Worm (Caenorhabditis elegans) whole organism, midembryonic: ENCODE results near the gene aex-4.

Source experiments
- T22C8.4 ChIP-seq: fragments of 200-800 bp; sonication (Bioruptor generic); IDR thresholded peaks from 2 replicates; pipeline ENCODE4 v1.3.6; 2022; ENCODE audit warnings: missing genetic modification characterization, missing compliant biosample characterization
- cog-1 ChIP-seq: sonication (generic microtip); optimal IDR thresholded peaks from 2 replicates; lab custom pipeline; 2016; ENCODE audit warnings: missing genetic modification characterization, missing compliant biosample characterization
- flt-1 ChIP-seq: fragments of 200-800 bp; sonication (Bioruptor generic); IDR thresholded peaks from 2 replicates; pipeline ENCODE4 v1.3.6; 2022; ENCODE audit warnings: missing genetic modification characterization, missing compliant biosample characterization
- klf-2 ChIP-seq: fragments of 200-800 bp; sonication (Bioruptor generic); conservative IDR thresholded peaks from 2 replicates; pipeline ENCODE4 v1.3.6; 2022; ENCODE audit warnings: missing genetic modification reagents, missing genetic modification characterization, missing compliant biosample characterization
- med-1 ChIP-seq: sonication (generic microtip); optimal IDR thresholded peaks from 2 replicates; lab custom pipeline; 2017; ENCODE audit warnings: missing genetic modification characterization, mild to moderate bottlenecking, missing compliant biosample characterization, antibody characterized with exemption, missing genetic modification reagents; ENCODE audit not compliant: insufficient read depth
- ref-1 ChIP-seq: fragments of 200-800 bp; sonication (Bioruptor generic); conservative IDR thresholded peaks from 2 replicates; pipeline ENCODE4 v1.3.6; 2022; ENCODE audit warnings: missing genetic modification reagents, missing genetic modification characterization, missing compliant biosample characterization
- tab-1 ChIP-seq: fragments of 200-800 bp; sonication (Bioruptor generic); IDR thresholded peaks from 2 replicates; pipeline ENCODE4 v1.3.6; 2022; ENCODE audit warnings: missing genetic modification characterization, missing compliant biosample characterization
- ztf-23 ChIP-seq: fragments of 200-800 bp; sonication (Bioruptor generic); IDR thresholded peaks from 2 replicates; pipeline ENCODE4 v1.3.6; 2022; ENCODE audit warnings: missing genetic modification reagents, missing genetic modification characterization, missing compliant biosample characterization
- ztf-29 ChIP-seq: fragments of 200-800 bp; sonication (Bioruptor generic); IDR thresholded peaks from 2 replicates; pipeline ENCODE4 v1.3.6; 2022; ENCODE audit warnings: missing genetic modification reagents, missing genetic modification characterization, missing compliant biosample characterization

Gene aex-4

ce11 chrX:3758399-3758798 lies 29.3 kb downstream of the aex-4 start, which contains the start of gene T14G12.12:
Gene T14G12.12 (minus strand): TSS chrX:3758499.
- no peak for TF ChIP-seq flt-1 (GFP tag; lab: Robert Waterston, UW)
- TF ChIP-seq klf-2 (GFP tag; lab: Robert Waterston, UW), result no peak
- no peak for TF ChIP-seq ztf-23 (GFP tag; lab: Robert Waterston, UW)
- TF ChIP-seq ref-1 (GFP tag; lab: Robert Waterston, UW), result no peak
- TF ChIP-seq tab-1 (GFP tag; lab: Robert Waterston, UW), result no peak
- TF ChIP-seq ztf-29 (GFP tag; lab: Robert Waterston, UW), result no peak
- no peak for TF ChIP-seq cog-1 (tag; lab: Kevin White, UChicago)
- no peak for TF ChIP-seq med-1 (GFP tag; lab: Kevin White, UChicago)
- no peak for TF ChIP-seq T22C8.4 (GFP tag; lab: Robert Waterston, UW)

ce11 chrX:3759345-3759744 lies 30.3 kb downstream of the aex-4 start, which contains the start of gene T14G12.6:
Gene T14G12.6 (minus strand): TSS chrX:3759445.
- TF ChIP-seq cog-1 (tag; lab: Kevin White, UChicago) (no peak), ztf-29 (GFP tag; lab: Robert Waterston, UW) (no peak), T22C8.4 (GFP tag; lab: Robert Waterston, UW) (no peak), med-1 (GFP tag; lab: Kevin White, UChicago) (no peak), flt-1 (GFP tag; lab: Robert Waterston, UW) (no peak)

DNA sequence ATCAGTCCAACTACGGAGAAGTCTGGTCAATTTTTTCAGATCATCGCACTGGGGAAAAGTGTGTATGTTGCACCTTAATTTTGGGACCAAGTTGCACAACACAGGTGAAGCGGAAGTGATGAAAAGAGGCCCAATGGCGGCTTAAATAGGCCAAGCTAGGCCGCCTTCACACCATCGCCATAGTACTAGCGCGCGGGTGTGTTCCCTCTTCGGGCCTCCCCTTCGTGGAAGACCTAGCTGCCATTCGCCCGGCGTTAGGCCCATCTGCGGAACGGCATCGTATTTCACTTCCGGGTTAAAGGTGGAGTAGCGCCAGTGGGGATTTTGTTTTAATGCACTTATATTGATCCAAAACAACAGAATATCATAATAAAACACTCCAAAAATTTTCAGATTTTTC lies 30.7 kb downstream of the aex-4 start:
- 0 out of 2 replicates have a peak, but pooled peaks have one; percentile 44 for TF ChIP-seq tab-1 (GFP tag; lab: Robert Waterston, UW)
- no peak for TF ChIP-seq klf-2 (GFP tag; lab: Robert Waterston, UW)

DNA sequence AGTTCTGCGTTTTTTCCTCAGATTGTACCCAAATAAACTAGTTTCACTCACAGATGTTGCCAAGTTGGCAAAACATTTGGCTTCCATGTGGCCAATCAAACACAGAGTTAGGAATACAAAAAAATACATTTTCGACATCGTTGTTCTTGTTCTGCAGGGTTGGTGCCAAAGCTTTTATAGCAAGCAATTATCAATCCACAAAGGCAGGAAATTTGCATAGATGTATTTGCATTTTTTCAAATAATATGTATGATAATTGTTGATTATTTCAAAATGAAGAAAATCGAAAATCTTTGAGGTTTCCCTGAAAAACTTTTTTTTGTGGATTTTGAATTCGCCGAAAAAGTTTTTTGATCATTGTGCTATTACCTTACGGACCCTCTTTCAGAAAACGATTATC lies 33.3 kb downstream of the aex-4 start, which contains the start of gene T14G12.11:
Gene T14G12.11, minus strand, starts transcription at position 138 of the 400 bp plus-strand sequence.
- TF ChIP-seq T22C8.4 (GFP tag; lab: Robert Waterston, UW) (no peak), ztf-23 (GFP tag; lab: Robert Waterston, UW) (no peak), klf-2 (GFP tag; lab: Robert Waterston, UW) (no peak), ref-1 (GFP tag; lab: Robert Waterston, UW) (no peak), tab-1 (GFP tag; lab: Robert Waterston, UW) (no peak), flt-1 (GFP tag; lab: Robert Waterston, UW) (no peak), med-1 (GFP tag; lab: Kevin White, UChicago) (no peak), cog-1 (tag; lab: Kevin White, UChicago) (no peak), ztf-29 (GFP tag; lab: Robert Waterston, UW) (no peak)

ce11 chrX:3764295-3764694 lies 35.2 kb downstream of the aex-4 start, which contains the start of gene F47B7.3:
Gene F47B7.3 (minus strand): TSS chrX:3764395.
- no peak for TF ChIP-seq klf-2 (GFP tag; lab: Robert Waterston, UW)
- TF ChIP-seq med-1 (GFP tag; lab: Kevin White, UChicago), result no peak
- no peak for TF ChIP-seq ztf-29 (GFP tag; lab: Robert Waterston, UW)
- no peak for TF ChIP-seq T22C8.4 (GFP tag; lab: Robert Waterston, UW)
- no peak for TF ChIP-seq flt-1 (GFP tag; lab: Robert Waterston, UW)
- TF ChIP-seq ztf-23 (GFP tag; lab: Robert Waterston, UW), result no peak
- TF ChIP-seq ref-1 (GFP tag; lab: Robert Waterston, UW), result no peak
- no peak for TF ChIP-seq tab-1 (GFP tag; lab: Robert Waterston, UW)
- no peak for TF ChIP-seq cog-1 (tag; lab: Kevin White, UChicago)

- TF ChIP-seq klf-2 (GFP tag; lab: Robert Waterston, UW) (no peak), cog-1 (tag; lab: Kevin White, UChicago) (no peak), tab-1 (GFP tag; lab: Robert Waterston, UW) (no peak), flt-1 (GFP tag; lab: Robert Waterston, UW) (no peak), ztf-23 (GFP tag; lab: Robert Waterston, UW) (no peak), T22C8.4 (GFP tag; lab: Robert Waterston, UW) (no peak), ref-1 (GFP tag; lab: Robert Waterston, UW) (no peak)
Observed at ce11 chrX:3766552-3766951, 37.5 kb downstream of the aex-4 start, which contains the start of gene F47B7.4. Gene F47B7.4 (minus strand): TSS chrX:3766652.

ce11 chrX:3768717-3769116 lies 39.6 kb downstream of the aex-4 start, which contains the start of gene F47B7.5:
Gene F47B7.5 (minus strand): TSS chrX:3768817.
- TF ChIP-seq ztf-23 (GFP tag; lab: Robert Waterston, UW) (no peak), klf-2 (GFP tag; lab: Robert Waterston, UW) (no peak), ref-1 (GFP tag; lab: Robert Waterston, UW) (no peak), T22C8.4 (GFP tag; lab: Robert Waterston, UW) (no peak), cog-1 (tag; lab: Kevin White, UChicago) (no peak), tab-1 (GFP tag; lab: Robert Waterston, UW) (no peak), med-1 (GFP tag; lab: Kevin White, UChicago) (no peak), ztf-29 (GFP tag; lab: Robert Waterston, UW) (no peak), flt-1 (GFP tag; lab: Robert Waterston, UW) (no peak)

DNA sequence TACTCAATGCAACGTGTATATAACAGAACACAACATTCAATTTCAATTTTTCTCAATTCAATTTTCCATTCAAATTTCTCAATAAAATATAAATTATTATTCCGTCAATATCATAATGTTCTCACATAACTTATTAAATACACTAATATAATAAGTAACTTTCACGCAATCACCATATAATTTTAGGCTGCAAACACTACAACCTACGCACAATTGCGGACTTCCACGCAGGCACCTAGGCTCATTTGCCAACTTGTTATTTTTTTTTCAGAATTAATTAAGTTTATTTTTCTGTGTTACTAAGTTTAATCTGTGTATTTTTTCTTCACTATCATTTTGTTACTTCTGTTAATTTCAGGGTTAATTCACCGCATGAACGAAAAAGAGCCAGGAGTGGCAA lies 43.3 kb downstream of the aex-4 start, which contains the start of gene F47B7.2:
Gene F47B7.2, plus strand, starts transcription at position 358 of the 400 bp plus-strand sequence.
- TF ChIP-seq klf-2 (GFP tag; lab: Robert Waterston, UW) (no peak), T22C8.4 (GFP tag; lab: Robert Waterston, UW) (no peak), flt-1 (GFP tag; lab: Robert Waterston, UW) (no peak), ref-1 (GFP tag; lab: Robert Waterston, UW) (no peak), ztf-29 (GFP tag; lab: Robert Waterston, UW) (no peak)

- no peak for TF ChIP-seq T22C8.4 (GFP tag; lab: Robert Waterston, UW)
- no peak for TF ChIP-seq flt-1 (GFP tag; lab: Robert Waterston, UW)
- no peak for TF ChIP-seq ztf-23 (GFP tag; lab: Robert Waterston, UW)
- no peak for TF ChIP-seq ref-1 (GFP tag; lab: Robert Waterston, UW)
- no peak for TF ChIP-seq ztf-29 (GFP tag; lab: Robert Waterston, UW)
- no peak for TF ChIP-seq med-1 (GFP tag; lab: Kevin White, UChicago)
Observed at ce11 chrX:3773233-3773632, 44.2 kb downstream of the aex-4 start.
